Worm (Caenorhabditis elegans): Measurements from ENCODE around the gene C07E3.3.

C07E3.3 gene

DNA sequence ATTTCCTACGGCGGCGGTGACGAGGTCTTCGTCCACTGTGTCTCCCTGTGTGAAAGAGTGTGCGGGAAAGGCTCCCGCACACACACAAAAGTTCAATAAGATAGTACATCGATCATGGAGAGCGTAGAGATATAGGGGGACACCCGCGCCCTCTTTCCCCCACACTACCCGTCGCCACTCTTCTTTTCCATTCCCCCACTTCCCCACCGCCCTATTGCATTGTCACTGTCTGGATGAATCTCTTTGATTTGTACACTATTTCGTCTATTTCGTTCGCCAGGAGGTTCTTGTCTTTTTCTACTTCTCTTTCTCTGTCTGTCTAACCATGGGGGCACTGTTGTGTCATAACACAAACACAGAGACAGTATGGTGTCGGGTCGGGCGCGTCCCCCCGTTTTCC, 24.9 kb upstream of the C07E3.3 start (continued):
- TF ChIP-seq madf-3 (GFP tag; IDR thresholded peaks at IDR 0.05) (no peak), aptf-3 (GFP tag; IDR thresholded peaks at IDR 0.05) (no peak), aptf-2 (GFP tag; conservative IDR thresholded peaks at IDR 0.05) (no peak), rcor-1 (GFP tag; IDR thresholded peaks at IDR 0.05) (no peak), rec-8 (tag; optimal IDR thresholded peaks at IDR 0.05) (no peak), dpl-1 (GFP tag; optimal IDR thresholded peaks at IDR 0.05) (no peak), gei-17 (GFP tag; optimal IDR thresholded peaks at IDR 0.05) (peak; percentile 8), B0019.2 (GFP tag; conservative IDR thresholded peaks at IDR 0.05) (no peak)

ce11 chrII:10379546-10379945, 22.2 kb upstream of the C07E3.3 start:
- TF ChIP-seq pha-4 (tag; optimal IDR thresholded peaks at IDR 0.05) (no peak), nhr-90 (tag; optimal IDR thresholded peaks at IDR 0.05) (no peak), zfh-2 (GFP tag; conservative IDR thresholded peaks at IDR 0.05) (peak; percentile 53; the same call in 1 of the 2 replicates), egrh-3 (GFP tag; IDR thresholded peaks at IDR 0.05) (0 out of 2 replicates have a peak, but pooled peaks have one; percentile 30), lin-40 (tag; optimal IDR thresholded peaks at IDR 0.05) (no peak)

DNA sequence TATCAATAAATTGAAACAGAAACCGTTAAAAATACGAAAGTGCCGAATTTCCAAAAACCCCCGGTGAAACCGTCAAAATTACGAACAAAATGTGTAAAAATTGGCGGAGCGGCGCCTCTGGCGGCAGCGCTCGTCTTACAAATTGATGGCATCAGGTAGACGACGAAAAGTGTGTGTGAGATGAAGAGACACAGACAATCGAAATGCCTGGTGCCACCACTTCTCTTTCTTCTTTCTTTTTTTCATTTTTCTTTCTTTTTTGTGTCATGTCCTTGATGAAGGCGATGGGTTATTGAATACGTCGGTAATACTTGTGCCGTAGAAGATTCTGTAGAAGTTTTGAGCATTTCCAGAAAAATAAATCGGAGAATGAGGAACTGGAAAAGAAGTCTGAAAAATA, 20.6 kb upstream of the C07E3.3 start:
- TF ChIP-seq Y56A3A.18 (GFP tag; IDR thresholded peaks at IDR 0.05) (no peak), hmg-1.2 (GFP tag; IDR thresholded peaks at IDR 0.05) (peak; percentile 62)

DNA sequence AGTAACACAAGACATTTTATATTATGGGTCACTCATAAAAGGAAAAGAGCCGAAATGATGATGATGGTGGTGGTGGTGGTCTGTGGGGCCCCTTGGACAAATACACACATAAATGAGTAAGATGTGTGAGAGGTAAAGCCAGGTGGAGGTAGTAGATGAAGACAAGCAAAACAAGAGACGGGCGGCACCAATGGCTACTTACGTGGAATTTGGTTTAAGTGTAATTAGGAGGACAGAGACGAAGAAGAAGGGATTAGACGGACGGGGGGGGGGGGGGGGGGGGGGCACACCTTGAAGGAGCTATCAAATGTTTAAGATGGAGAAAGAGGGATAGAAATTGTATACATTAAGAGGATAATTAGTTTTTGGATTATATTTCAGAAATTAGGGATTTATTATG, 17.5 kb upstream of the C07E3.3 start:
- TF ChIP-seq Y53G8AR.9 (GFP tag; conservative IDR thresholded peaks at IDR 0.05): no peak
- no peak for TF ChIP-seq cebp-2 (GFP tag; IDR thresholded peaks at IDR 0.05)
- TF ChIP-seq madf-10 (tag; optimal IDR thresholded peaks at IDR 0.05): no peak
- no peak for TF ChIP-seq F10E7.11 (tag; optimal IDR thresholded peaks at IDR 0.05)
- no peak for TF ChIP-seq dpl-1 (GFP tag; optimal IDR thresholded peaks at IDR 0.05)
- no peak for TF ChIP-seq ztf-3 (GFP tag; optimal IDR thresholded peaks at IDR 0.05)
- no peak for TF ChIP-seq repo-1 (tag; optimal IDR thresholded peaks at IDR 0.05)
- TF ChIP-seq hlh-26 (GFP tag; conservative IDR thresholded peaks at IDR 0.05): no peak
- no peak for TF ChIP-seq hsf-1 (GFP tag; IDR thresholded peaks at IDR 0.05)
- no peak for TF ChIP-seq B0261.1 (tag; optimal IDR thresholded peaks at IDR 0.05)
- no peak for TF ChIP-seq F57A8.1 (GFP tag; optimal IDR thresholded peaks at IDR 0.05)
- TF ChIP-seq mes-4 (tag; optimal IDR thresholded peaks at IDR 0.05): no peak
- no peak for TF ChIP-seq efl-1 (GFP tag; optimal IDR thresholded peaks at IDR 0.05)
- no peak for TF ChIP-seq C06A6.2 (GFP tag; conservative IDR thresholded peaks at IDR 0.05)
- no peak for TF ChIP-seq rec-8 (tag; optimal IDR thresholded peaks at IDR 0.05)
- TF ChIP-seq nhr-80 (tag; optimal IDR thresholded peaks at IDR 0.05): no peak
- no peak for TF ChIP-seq mxl-1 (tag; optimal IDR thresholded peaks at IDR 0.05)
- TF ChIP-seq nhr-27 (tag; optimal IDR thresholded peaks at IDR 0.05): no peak
- TF ChIP-seq tlf-1 (GFP tag; optimal IDR thresholded peaks at IDR 0.05): no peak
- no peak for TF ChIP-seq ZK185.1 (tag; optimal IDR thresholded peaks at IDR 0.05; ENCODE audit: poor library complexity, severe bottlenecking)

ce11 chrII:10373536-10374169, 16.3 kb upstream of the C07E3.3 start:
- no peak for TF ChIP-seq F55B11.4 (tag; optimal IDR thresholded peaks at IDR 0.05; ENCODE audit: borderline replicate concordance, insufficient read depth)
- TF ChIP-seq unc-130 (GFP tag; optimal IDR thresholded peaks at IDR 0.05): no peak
- no peak for TF ChIP-seq zim-3 (tag; optimal IDR thresholded peaks at IDR 0.05)
- no peak for TF ChIP-seq ztf-28 (GFP tag; IDR thresholded peaks at IDR 0.05)
- no peak for TF ChIP-seq bed-1 (GFP tag; IDR thresholded peaks at IDR 0.05)
- no peak for TF ChIP-seq snpc-1.3 (tag; optimal IDR thresholded peaks at IDR 0.05; ENCODE audit: insufficient read depth)
- no peak for TF ChIP-seq rpc-1 (optimal IDR thresholded peaks at IDR 0.05)
- TF ChIP-seq rpc-1 (tag; optimal IDR thresholded peaks at IDR 0.05): no peak
- no peak for TF ChIP-seq fkh-3 (tag; optimal IDR thresholded peaks at IDR 0.05)
- TF ChIP-seq die-1 (tag; optimal IDR thresholded peaks at IDR 0.05): no peak
- TF ChIP-seq lsl-1 (GFP tag; optimal IDR thresholded peaks at IDR 0.05): no peak
- no peak for TF ChIP-seq nhr-90 (tag; optimal IDR thresholded peaks at IDR 0.05)
- TF ChIP-seq T26A5.8 (tag; optimal IDR thresholded peaks at IDR 0.05): no peak

Measured in whole organism, young adult.